Worm (Caenorhabditis elegans): ENCODE results near the gene enu-3.2.
"Not testable (repeated sequence)": the region's sequence is repeated elsewhere in the genome, so short reads cannot be mapped to it uniquely, and the experiment has no call there.

enu-3.2 gene

ce11 chrIII:4748666-4749065 is 36.4 kb downstream of the enu-3.2 start:
- TF ChIP-seq ztf-23 (GFP tag; IDR thresholded peaks at IDR 0.05) (no peak), klf-2 (GFP tag; conservative IDR thresholded peaks at IDR 0.05) (0 out of 2 replicates have a peak, but pooled peaks have one; percentile 5)

ce11 chrIII:4748109-4748508 is 36.9 kb downstream of the enu-3.2 start, which contains the start of gene col-89:
TSS of gene col-89 (plus strand) at chrIII:4748127.
- TF ChIP-seq tab-1 (GFP tag; IDR thresholded peaks at IDR 0.05), result no peak
- no peak for TF ChIP-seq ztf-29 (GFP tag; IDR thresholded peaks at IDR 0.05)
- no peak for TF ChIP-seq T22C8.4 (GFP tag; IDR thresholded peaks at IDR 0.05)
- no peak for TF ChIP-seq ztf-23 (GFP tag; IDR thresholded peaks at IDR 0.05)
- TF ChIP-seq ref-1 (GFP tag; conservative IDR thresholded peaks at IDR 0.05), result no peak
- TF ChIP-seq med-1 (GFP tag; optimal IDR thresholded peaks at IDR 0.05; ENCODE audit: insufficient read depth), result no peak
- no peak for TF ChIP-seq cog-1 (tag; optimal IDR thresholded peaks at IDR 0.05)
- TF ChIP-seq flt-1 (GFP tag; IDR thresholded peaks at IDR 0.05), result no peak
- TF ChIP-seq klf-2 (GFP tag; conservative IDR thresholded peaks at IDR 0.05), result no peak

- TF ChIP-seq flt-1 (GFP tag; IDR thresholded peaks at IDR 0.05) (no peak), T22C8.4 (GFP tag; IDR thresholded peaks at IDR 0.05) (no peak), ref-1 (GFP tag; conservative IDR thresholded peaks at IDR 0.05) (no peak), ztf-29 (GFP tag; IDR thresholded peaks at IDR 0.05) (no peak), cog-1 (tag; optimal IDR thresholded peaks at IDR 0.05) (no peak), tab-1 (GFP tag; IDR thresholded peaks at IDR 0.05) (no peak), med-1 (GFP tag; optimal IDR thresholded peaks at IDR 0.05; ENCODE audit: insufficient read depth) (no peak), klf-2 (GFP tag; conservative IDR thresholded peaks at IDR 0.05) (no peak), ztf-23 (GFP tag; IDR thresholded peaks at IDR 0.05) (no peak)
Measured at ce11 chrIII:4745934-4746333, 39.1 kb downstream of the enu-3.2 start, which contains the start of gene F17C8.6. TSS of gene F17C8.6 (minus strand) at chrIII:4746034.

- TF ChIP-seq ztf-23, T22C8.4, tab-1 (GFP tag; IDR thresholded peaks at IDR 0.05): not testable (repeated sequence)
Measured at ce11 chrIII:4742620-4743019, 42.4 kb downstream of the enu-3.2 start, which contains the start of gene twk-6. TSS of gene twk-6 (plus strand) at chrIII:4742920.

ce11 chrIII:4740820-4741219 is 44.2 kb downstream of the enu-3.2 start:
- TF ChIP-seq ref-1 (GFP tag; conservative IDR thresholded peaks at IDR 0.05), result no peak
- no peak for TF ChIP-seq T22C8.4 (GFP tag; IDR thresholded peaks at IDR 0.05)
- TF ChIP-seq ztf-29 (GFP tag; IDR thresholded peaks at IDR 0.05), result no peak
- no peak for TF ChIP-seq med-1 (GFP tag; optimal IDR thresholded peaks at IDR 0.05; ENCODE audit: insufficient read depth)
- TF ChIP-seq klf-2 (GFP tag; conservative IDR thresholded peaks at IDR 0.05), result no peak

- TF ChIP-seq cog-1 (tag; optimal IDR thresholded peaks at IDR 0.05) (no peak), flt-1 (GFP tag; IDR thresholded peaks at IDR 0.05) (no peak), ztf-29 (GFP tag; IDR thresholded peaks at IDR 0.05) (no peak), ztf-23 (GFP tag; IDR thresholded peaks at IDR 0.05) (no peak), ref-1 (GFP tag; conservative IDR thresholded peaks at IDR 0.05) (no peak), klf-2 (GFP tag; conservative IDR thresholded peaks at IDR 0.05) (no peak), med-1 (GFP tag; optimal IDR thresholded peaks at IDR 0.05; ENCODE audit: insufficient read depth) (no peak), T22C8.4 (GFP tag; IDR thresholded peaks at IDR 0.05) (no peak), tab-1 (GFP tag; IDR thresholded peaks at IDR 0.05) (no peak)
Measured at ce11 chrIII:4739975-4740374, 45.1 kb downstream of the enu-3.2 start, which contains the start of gene ras-2. TSS of gene ras-2 (minus strand) at chrIII:4740075.

- no peak for TF ChIP-seq cog-1 (tag; optimal IDR thresholded peaks at IDR 0.05)
- no peak for TF ChIP-seq flt-1 (GFP tag; IDR thresholded peaks at IDR 0.05)
- no peak for TF ChIP-seq ztf-29 (GFP tag; IDR thresholded peaks at IDR 0.05)
- TF ChIP-seq klf-2 (GFP tag; conservative IDR thresholded peaks at IDR 0.05), result no peak
- no peak for TF ChIP-seq med-1 (GFP tag; optimal IDR thresholded peaks at IDR 0.05; ENCODE audit: insufficient read depth)
- TF ChIP-seq tab-1 (GFP tag; IDR thresholded peaks at IDR 0.05), result no peak
- no peak for TF ChIP-seq T22C8.4 (GFP tag; IDR thresholded peaks at IDR 0.05)
- no peak for TF ChIP-seq ref-1 (GFP tag; conservative IDR thresholded peaks at IDR 0.05)
- no peak for TF ChIP-seq ztf-23 (GFP tag; IDR thresholded peaks at IDR 0.05)
Measured at ce11 chrIII:4735443-4735842, 49.6 kb downstream of the enu-3.2 start, which contains the start of gene F17C8.7. TSS of gene F17C8.7 (plus strand) at chrIII:4735743.

- no peak for TF ChIP-seq tab-1 (GFP tag; IDR thresholded peaks at IDR 0.05)
Measured at ce11 chrIII:4734056-4734455, 51.0 kb downstream of the enu-3.2 start, which contains the start of gene F17C8.9. TSS of gene F17C8.9 (plus strand) at chrIII:4734356.

Measured in whole organism, midembryonic.